Worm (Caenorhabditis elegans): ENCODE measurements around the gene chil-24.

ce11 chrII:3123206-3123605 lies 5.8 kb upstream of the chil-24 start, which contains the start of gene srh-71:
- TF ChIP-seq ama-1 (optimal IDR thresholded peaks at IDR 0.05) (no peak), nhr-11 (tag; optimal IDR thresholded peaks at IDR 0.05) (no peak), elt-1 (tag; optimal IDR thresholded peaks at IDR 0.05) (no peak), lin-11 (tag; optimal IDR thresholded peaks at IDR 0.05) (no peak), egl-27 (tag; optimal IDR thresholded peaks at IDR 0.05) (no peak), unc-62 (GFP tag; optimal IDR thresholded peaks at IDR 0.05) (no peak), nhr-237 (tag; optimal IDR thresholded peaks at IDR 0.05) (no peak), sem-4 (tag; optimal IDR thresholded peaks at IDR 0.05) (no peak), ceh-82 (tag; optimal IDR thresholded peaks at IDR 0.05) (no peak), nhr-77 (tag; optimal IDR thresholded peaks at IDR 0.05) (no peak), lin-13 (GFP tag; optimal IDR thresholded peaks at IDR 0.05) (no peak)
